Worm (Caenorhabditis elegans): ENCODE results near the gene his-5.
"Not testable (repeated sequence)": the region's sequence is repeated elsewhere in the genome, so short reads cannot be mapped to it uniquely, and the experiment has no call there.

The his-5 gene

DNA sequence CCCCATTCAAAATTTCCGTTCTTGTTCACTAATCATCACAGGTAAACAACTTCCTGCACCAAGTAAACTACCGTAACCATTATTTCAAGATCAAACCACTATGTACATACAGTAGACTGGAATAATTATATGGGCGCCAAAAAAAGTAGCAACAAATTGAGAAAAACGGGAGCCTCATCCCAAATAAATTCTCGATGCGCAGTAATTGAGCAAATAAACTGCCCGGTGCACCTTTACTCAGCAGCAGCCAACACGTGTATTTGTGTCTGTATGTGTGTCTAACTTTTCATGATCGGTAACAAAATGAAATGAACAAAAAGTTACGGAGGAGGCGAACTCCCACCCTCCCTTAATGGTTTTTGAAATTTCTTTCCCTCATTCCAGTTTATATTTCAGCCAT lies 5.8 kb upstream of the his-5 start, which contains the start of gene otpl-5:
otpl-5 (plus strand) TSS at position 301 of the 400 bp plus-strand sequence.
- TF ChIP-seq rnt-1 (tag; optimal IDR thresholded peaks at IDR 0.05) (no peak), nhr-47 (tag; optimal IDR thresholded peaks at IDR 0.05) (no peak), tlp-1 (tag; optimal IDR thresholded peaks at IDR 0.05) (no peak), unc-86 (tag; optimal IDR thresholded peaks at IDR 0.05) (no peak), nhr-28 (tag; optimal IDR thresholded peaks at IDR 0.05) (no peak), lin-14 (GFP tag; optimal IDR thresholded peaks at IDR 0.05) (no peak), fkh-4 (tag; optimal IDR thresholded peaks at IDR 0.05; ENCODE audit: borderline replicate concordance) (no peak), alr-1 (tag; optimal IDR thresholded peaks at IDR 0.05; ENCODE audit: borderline replicate concordance) (no peak), dsc-1 (tag; optimal IDR thresholded peaks at IDR 0.05) (no peak), grh-1 (GFP tag; IDR thresholded peaks at IDR 0.05) (no peak), nhr-237 (tag; optimal IDR thresholded peaks at IDR 0.05) (no peak), sptf-1 (tag; optimal IDR thresholded peaks at IDR 0.05) (no peak), ama-1 (optimal IDR thresholded peaks at IDR 0.05) (no peak), dpl-1 (GFP tag; optimal IDR thresholded peaks at IDR 0.05) (no peak), fos-1 (tag; optimal IDR thresholded peaks at IDR 0.05) (no peak), mep-1 (tag; optimal IDR thresholded peaks at IDR 0.05) (no peak), ceh-88 (GFP tag; IDR thresholded peaks at IDR 0.05) (no peak), Y116A8C.19 (tag; optimal IDR thresholded peaks at IDR 0.05; ENCODE audit: borderline replicate concordance) (no peak), aly-2 (tag; optimal IDR thresholded peaks at IDR 0.05) (no peak), lin-35 (GFP tag; optimal IDR thresholded peaks at IDR 0.05) (no peak)

DNA sequence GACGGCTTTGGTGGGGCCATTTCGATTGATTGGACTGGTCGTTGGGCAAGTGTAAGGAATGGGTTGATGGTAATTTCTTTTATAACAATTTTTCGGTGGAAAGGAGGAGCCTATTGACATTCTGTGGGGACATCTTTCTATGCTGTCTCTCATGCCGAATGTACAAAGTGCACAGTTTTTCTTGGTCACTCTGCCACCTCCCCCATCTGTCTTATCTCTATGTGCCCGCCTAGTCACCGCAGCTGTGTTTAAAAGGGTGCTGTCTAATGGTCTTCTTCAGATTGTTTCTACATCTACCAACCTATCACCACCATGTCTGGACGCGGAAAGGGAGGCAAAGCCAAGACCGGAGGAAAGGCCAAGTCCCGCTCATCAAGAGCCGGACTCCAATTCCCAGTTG lies 1.9 kb upstream of the his-5 start, which contains the start of the genes his-8 and his-7:
his-8 (minus strand) TSS at position 20 of the 400 bp plus-strand sequence.
his-7 (plus strand) TSS at position 313 of the 400 bp plus-strand sequence.
- TF ChIP-seq efl-1 (optimal IDR thresholded peaks at IDR 0.05), result not testable (repeated sequence)
- TF ChIP-seq efl-1 (GFP tag; optimal IDR thresholded peaks at IDR 0.05 in 1 of 2), result peak in 1 of 2 experiments; percentile 40

DNA sequence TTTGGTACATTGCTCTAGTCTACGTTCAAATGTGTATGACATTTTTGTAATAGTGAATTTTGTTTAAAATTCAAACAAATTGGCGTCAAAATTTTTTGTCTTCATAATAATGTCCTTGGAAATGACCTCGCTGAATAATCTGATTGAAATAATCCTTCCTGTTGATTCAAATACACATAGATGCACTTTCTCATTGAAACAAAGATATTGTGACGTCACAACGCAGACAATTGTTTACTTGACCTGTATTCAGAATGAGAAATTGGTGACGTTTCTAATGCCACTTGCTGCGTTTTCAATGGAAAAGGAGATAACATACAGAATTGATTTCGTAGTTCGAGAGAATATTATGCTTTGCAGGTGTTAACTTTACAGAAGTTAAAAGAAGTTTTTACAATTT lies 1.1 kb upstream of the his-5 start:
- TF ChIP-seq nhr-85 (tag) (peak; percentile 87), lin-14 (GFP tag; optimal IDR thresholded peaks at IDR 0.05) (no peak)

DNA sequence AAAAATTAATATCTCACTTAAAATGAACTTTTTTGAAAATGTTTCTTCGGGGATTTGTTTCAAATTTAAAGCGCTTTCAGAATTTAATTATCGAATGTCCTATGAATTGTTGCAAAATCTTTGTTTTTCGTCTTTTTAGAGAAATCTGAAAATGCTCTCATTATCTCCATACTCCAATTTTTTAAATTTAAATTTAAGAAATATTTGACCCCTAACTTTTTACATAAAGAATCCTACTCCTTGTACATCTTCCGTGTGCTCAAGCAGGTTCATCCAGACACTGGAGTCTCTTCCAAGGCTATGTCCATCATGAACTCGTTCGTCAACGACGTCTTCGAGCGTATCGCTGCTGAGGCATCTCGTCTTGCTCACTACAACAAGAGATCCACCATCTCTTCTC lies 1.2 kb downstream of the his-5 start, which contains the start of gene his-39:
his-39 (plus strand) TSS at position 301 of the 400 bp plus-strand sequence.
- no peak for TF ChIP-seq nhr-76 (tag; optimal IDR thresholded peaks at IDR 0.05)
- no peak for TF ChIP-seq mab-9 (GFP tag; IDR thresholded peaks at IDR 0.05)
- TF ChIP-seq zip-4 (GFP tag; optimal IDR thresholded peaks at IDR 0.05), result no peak
- no peak for TF ChIP-seq ceh-88 (GFP tag; IDR thresholded peaks at IDR 0.05)
- no peak for TF ChIP-seq zag-1 (tag; optimal IDR thresholded peaks at IDR 0.05)
- TF ChIP-seq rnt-1 (tag; optimal IDR thresholded peaks at IDR 0.05), result no peak
- TF ChIP-seq alr-1 (tag; optimal IDR thresholded peaks at IDR 0.05; ENCODE audit: borderline replicate concordance), result no peak
- no peak for TF ChIP-seq lin-14 (GFP tag; optimal IDR thresholded peaks at IDR 0.05)
- TF ChIP-seq jun-1 (tag; optimal IDR thresholded peaks at IDR 0.05), result no peak
- TF ChIP-seq grh-1 (GFP tag; IDR thresholded peaks at IDR 0.05), result no peak
- TF ChIP-seq aly-2 (tag; optimal IDR thresholded peaks at IDR 0.05), result no peak
- no peak for TF ChIP-seq ama-1 (optimal IDR thresholded peaks at IDR 0.05)
- no peak for TF ChIP-seq nhr-237 (tag; optimal IDR thresholded peaks at IDR 0.05)
- no peak for TF ChIP-seq nhr-12 (tag; optimal IDR thresholded peaks at IDR 0.05)
- TF ChIP-seq pax-3 (tag; optimal IDR thresholded peaks at IDR 0.05), result no peak
- TF ChIP-seq nhr-71 (tag; optimal IDR thresholded peaks at IDR 0.05), result no peak
- no peak for TF ChIP-seq efl-1 (optimal IDR thresholded peaks at IDR 0.05)
- TF ChIP-seq efl-1 (GFP tag; optimal IDR thresholded peaks at IDR 0.05 in 1 of 2), result no peak
- no peak for TF ChIP-seq isw-1 (GFP tag; IDR thresholded peaks at IDR 0.05)
- no peak for TF ChIP-seq efl-3 (GFP tag; optimal IDR thresholded peaks at IDR 0.05)

DNA sequence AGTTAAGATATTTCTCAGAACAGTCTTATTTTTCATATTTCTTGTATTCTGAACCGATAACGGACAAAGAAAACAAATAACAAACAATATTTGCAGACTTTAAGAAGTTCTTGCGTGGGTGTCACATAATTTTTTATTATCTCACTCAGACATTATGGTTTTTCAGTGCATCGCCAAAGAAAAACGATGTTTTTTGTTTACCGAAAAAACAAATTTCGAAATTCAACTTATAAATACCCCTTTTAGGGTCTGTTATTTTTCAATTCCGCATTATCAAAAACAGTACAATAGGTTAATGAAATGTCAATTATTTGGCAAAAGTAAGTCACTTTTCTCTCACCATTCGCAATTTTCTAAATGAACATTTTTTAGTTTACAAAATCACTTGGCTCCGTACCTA lies 2.0 kb downstream of the his-5 start, which contains the start of gene otpl-4:
otpl-4 (plus strand) TSS at position 301 of the 400 bp plus-strand sequence.
- TF ChIP-seq nhr-11 (tag; optimal IDR thresholded peaks at IDR 0.05) (no peak), nhr-76 (tag; optimal IDR thresholded peaks at IDR 0.05) (no peak), nhr-12 (tag; optimal IDR thresholded peaks at IDR 0.05) (no peak), ceh-63 (GFP tag; optimal IDR thresholded peaks at IDR 0.05) (no peak), nhr-77 (tag; optimal IDR thresholded peaks at IDR 0.05) (no peak), grh-1 (GFP tag; IDR thresholded peaks at IDR 0.05) (no peak), nhr-47 (tag; optimal IDR thresholded peaks at IDR 0.05) (no peak), pax-3 (tag; optimal IDR thresholded peaks at IDR 0.05) (no peak), mdl-1 (tag; optimal IDR thresholded peaks at IDR 0.05) (no peak), ceh-8 (GFP tag; optimal IDR thresholded peaks at IDR 0.05) (no peak), unc-98 (GFP tag; IDR thresholded peaks at IDR 0.05) (no peak)

Measured in whole organism, L1 larva.